Worm (Caenorhabditis elegans) whole organism, late embryonic: ENCODE results near the gene T22B2.3.

Source experiments
- K09A11.1 ChIP-seq: sonication (generic microtip); optimal IDR thresholded peaks from 2 replicates; lab custom pipeline; 2017; ENCODE audit warnings: antibody characterized with exemption, mild to moderate bottlenecking, missing genetic modification characterization, missing compliant biosample characterization; ENCODE audit not compliant: insufficient read depth
- ceh-14 ChIP-seq: sonication (generic microtip); optimal IDR thresholded peaks from 2 replicates; lab custom pipeline; 2016; ENCODE audit warnings: missing genotype, missing genetic modification characterization, missing compliant biosample characterization
- ceh-19 ChIP-seq: fragments of 200-800 bp; sonication (Bioruptor generic); optimal IDR thresholded peaks from 2 replicates; lab custom pipeline; 2018; ENCODE audit warnings: mild to moderate bottlenecking, missing genetic modification characterization, missing compliant biosample characterization
- ceh-2 ChIP-seq: sonication (generic microtip); optimal IDR thresholded peaks from 2 replicates; lab custom pipeline; 2016; ENCODE audit warnings: missing genotype, missing genetic modification characterization, missing compliant biosample characterization
- ceh-30 ChIP-seq: fragments of 150-350 bp; optimal IDR thresholded peaks from 2 replicates; lab custom pipeline; 2014; ENCODE audit warnings: missing biosample characterization, missing genetic modification characterization
- ceh-34 ChIP-seq: sonication (generic microtip); optimal IDR thresholded peaks from 2 replicates; lab custom pipeline; 2016; ENCODE audit warnings: mild to moderate bottlenecking, missing genetic modification characterization, missing compliant biosample characterization
- che-1 ChIP-seq: sonication (generic microtip); optimal IDR thresholded peaks from 2 replicates; lab custom pipeline; 2016; ENCODE audit warnings: mild to moderate bottlenecking, missing genetic modification characterization, missing compliant biosample characterization
- dmd-4 ChIP-seq: sonication (generic microtip); optimal IDR thresholded peaks from 2 replicates; lab custom pipeline; 2016; ENCODE audit warnings: borderline replicate concordance, missing genetic modification characterization, missing compliant biosample characterization
- dve-1 ChIP-seq: sonication (generic microtip); optimal IDR thresholded peaks from 2 replicates; lab custom pipeline; 2017; ENCODE audit warnings: antibody characterized with exemption, mild to moderate bottlenecking, missing genetic modification characterization, missing compliant biosample characterization
- elt-2 ChIP-seq: sonication (generic microtip); optimal IDR thresholded peaks from 2 replicates; lab custom pipeline; 2016; ENCODE audit warnings: missing genetic modification reagents, missing genetic modification characterization, missing compliant biosample characterization
- ets-4 ChIP-seq: sonication (generic microtip); optimal IDR thresholded peaks from 2 replicates; lab custom pipeline; 2016; ENCODE audit warnings: missing genetic modification characterization, missing compliant biosample characterization
- eyg-1 ChIP-seq: sonication (generic microtip); optimal IDR thresholded peaks from 2 replicates; lab custom pipeline; 2016; ENCODE audit warnings: missing genotype, missing genetic modification characterization, missing compliant biosample characterization
- fax-1 ChIP-seq: sonication (generic microtip); optimal IDR thresholded peaks from 2 replicates; lab custom pipeline; 2016; ENCODE audit warnings: missing genotype, missing genetic modification characterization, missing compliant biosample characterization
- fkh-10 ChIP-seq: fragments of 150-350 bp; optimal IDR thresholded peaks from 2 replicates; lab custom pipeline; 2014; ENCODE audit warnings: missing biosample characterization, missing genetic modification reagents, missing genetic modification characterization
- gmeb-2 ChIP-seq: sonication (generic microtip); optimal IDR thresholded peaks from 2 replicates; lab custom pipeline; 2016; ENCODE audit warnings: missing genetic modification characterization, inconsistent platforms, missing compliant biosample characterization
- hlh-15 ChIP-seq: sonication (generic microtip); optimal IDR thresholded peaks from 2 replicates; lab custom pipeline; 2016; ENCODE audit warnings: missing genetic modification characterization, missing compliant biosample characterization
- lin-11 ChIP-seq: fragments of 200-800 bp; sonication (Bioruptor generic); optimal IDR thresholded peaks from 2 replicates; lab custom pipeline; 2018; ENCODE audit warnings: mild to moderate bottlenecking, missing genetic modification characterization, missing compliant biosample characterization
- mec-3 ChIP-seq: sonication (generic microtip); optimal IDR thresholded peaks from 2 replicates; lab custom pipeline; 2016; ENCODE audit warnings: borderline replicate concordance, missing genetic modification characterization, missing compliant biosample characterization
- nfya-1 ChIP-seq: sonication (generic microtip); optimal IDR thresholded peaks from 2 replicates; lab custom pipeline; 2017; ENCODE audit warnings: missing genetic modification characterization, mild to moderate bottlenecking, missing compliant biosample characterization, antibody characterized with exemption, moderate library complexity
- nhr-232 ChIP-seq: sonication (generic microtip); optimal IDR thresholded peaks from 2 replicates; lab custom pipeline; 2016; ENCODE audit warnings: missing genetic modification characterization, missing compliant biosample characterization
- odd-2 ChIP-seq: sonication (generic microtip); optimal IDR thresholded peaks from 2 replicates; lab custom pipeline; 2017; ENCODE audit warnings: antibody characterized with exemption, mild to moderate bottlenecking, missing genetic modification characterization, missing compliant biosample characterization
- pag-3 ChIP-seq: sonication (generic microtip); optimal IDR thresholded peaks from 2 replicates; lab custom pipeline; 2016; ENCODE audit warnings: missing compliant biosample characterization, missing genetic modification characterization, borderline replicate concordance
- pat-9 ChIP-seq: fragments of 200-800 bp; sonication (Bioruptor generic); optimal IDR thresholded peaks from 2 replicates; lab custom pipeline; 2018; ENCODE audit warnings: mild to moderate bottlenecking, missing genetic modification characterization, moderate library complexity, missing compliant biosample characterization
- pax-1 ChIP-seq: fragments of 150-350 bp; optimal IDR thresholded peaks from 2 replicates; lab custom pipeline; 2014; ENCODE audit warnings: missing biosample characterization, missing genetic modification characterization
- pha-2 ChIP-seq: sonication (generic microtip); optimal IDR thresholded peaks from 2 replicates; lab custom pipeline; 2017; ENCODE audit warnings: mild to moderate bottlenecking, missing genetic modification characterization, missing compliant biosample characterization
- pqm-1 ChIP-seq: sonication (generic microtip); optimal IDR thresholded peaks from 2 replicates; lab custom pipeline; 2016; ENCODE audit warnings: missing genetic modification characterization, missing compliant biosample characterization
- ref-2 ChIP-seq: sonication (generic microtip); optimal IDR thresholded peaks from 2 replicates; lab custom pipeline; 2016; ENCODE audit warnings: missing genetic modification characterization, missing compliant biosample characterization
- rnt-1 ChIP-seq: sonication (generic microtip); optimal IDR thresholded peaks from 2 replicates; lab custom pipeline; 2016; ENCODE audit warnings: missing genetic modification characterization, missing compliant biosample characterization
- sdc-2 ChIP-seq: sonication (generic microtip); optimal IDR thresholded peaks from 2 replicates; lab custom pipeline; 2016; ENCODE audit warnings: missing genotype, missing genetic modification characterization, missing compliant biosample characterization
- sox-2 ChIP-seq: fragments of 200-800 bp; sonication (Bioruptor generic); IDR thresholded peaks from 2 replicates; pipeline ENCODE4 v1.3.6; 2022; ENCODE audit warnings: missing genetic modification reagents, missing genetic modification characterization, missing compliant biosample characterization
- syd-9 ChIP-seq: sonication (generic microtip); optimal IDR thresholded peaks from 2 replicates; lab custom pipeline; 2016; ENCODE audit warnings: mild to moderate bottlenecking, missing genetic modification characterization, moderate library complexity, missing compliant biosample characterization
- tbx-7 ChIP-seq: sonication (generic microtip); optimal IDR thresholded peaks from 2 replicates; lab custom pipeline; 2016; ENCODE audit warnings: missing genotype, missing genetic modification characterization, missing compliant biosample characterization
- ztf-16 ChIP-seq: sonication (generic microtip); optimal IDR thresholded peaks from 2 replicates; lab custom pipeline; 2017; ENCODE audit warnings: missing genetic modification characterization, missing compliant biosample characterization

T22B2.3 gene

DNA sequence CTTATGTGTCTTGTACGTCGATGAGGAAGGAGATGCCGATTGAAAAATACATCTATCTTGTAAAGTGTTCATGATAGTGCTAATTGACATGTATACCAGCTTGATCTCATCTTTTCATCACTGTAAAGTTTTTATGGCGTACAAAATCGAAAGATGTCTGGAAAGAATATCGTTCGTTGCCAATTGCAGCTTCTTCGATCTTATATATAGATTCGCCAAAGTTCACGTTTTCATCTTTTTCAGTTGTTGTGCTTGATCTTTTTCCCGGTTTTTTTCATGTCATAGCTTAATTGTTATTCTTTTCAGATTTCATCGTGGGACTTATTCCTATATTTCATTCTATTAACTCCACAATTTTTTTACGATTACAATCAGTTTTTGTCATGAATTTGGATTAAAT is 14.2 kb downstream of the T22B2.3 start, which contains the start of gene adt-3:
TSS of gene adt-3 (plus strand) at position 301 of the 400 bp plus-strand sequence.
- no peak for TF ChIP-seq ztf-16 (tag; lab: Kevin White, UChicago)
- no peak for TF ChIP-seq rnt-1 (tag; lab: Kevin White, UChicago)
- no peak for TF ChIP-seq ceh-2 (tag; lab: Kevin White, UChicago)
- no peak for TF ChIP-seq elt-2 (tag; lab: Kevin White, UChicago)
- no peak for TF ChIP-seq ref-2
- TF ChIP-seq ets-4, result no peak
- no peak for TF ChIP-seq ceh-14 (tag; lab: Kevin White, UChicago)
- no peak for TF ChIP-seq nhr-232

DNA sequence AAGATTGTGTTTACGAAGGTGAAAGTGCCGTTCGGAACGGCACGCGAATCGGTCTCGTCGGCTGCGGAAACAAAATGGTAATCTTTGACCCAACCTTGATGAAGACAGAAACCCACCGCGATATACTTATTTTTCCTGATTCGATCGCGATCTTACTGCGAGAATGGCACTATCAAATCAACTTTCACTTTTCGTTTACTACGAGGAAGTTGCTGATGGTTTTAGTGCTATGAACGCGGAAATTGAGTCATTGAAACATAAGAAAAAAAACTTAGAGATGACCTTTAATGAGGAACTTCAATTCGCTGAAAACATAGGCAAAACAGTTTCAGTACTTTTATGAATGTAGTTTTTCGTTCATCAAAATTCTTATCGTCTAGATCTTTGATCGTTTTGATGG is 15.6 kb downstream of the T22B2.3 start:
- TF ChIP-seq gmeb-2 (no peak), ceh-19 (GFP tag; lab: Kevin White, UChicago) (no peak), eyg-1 (tag; lab: Kevin White, UChicago) (no peak), hlh-15 (tag; lab: Kevin White, UChicago) (no peak), pat-9 (tag; lab: Kevin White, UChicago) (no peak), pag-3 (no peak), rnt-1 (tag; lab: Kevin White, UChicago) (no peak)

DNA sequence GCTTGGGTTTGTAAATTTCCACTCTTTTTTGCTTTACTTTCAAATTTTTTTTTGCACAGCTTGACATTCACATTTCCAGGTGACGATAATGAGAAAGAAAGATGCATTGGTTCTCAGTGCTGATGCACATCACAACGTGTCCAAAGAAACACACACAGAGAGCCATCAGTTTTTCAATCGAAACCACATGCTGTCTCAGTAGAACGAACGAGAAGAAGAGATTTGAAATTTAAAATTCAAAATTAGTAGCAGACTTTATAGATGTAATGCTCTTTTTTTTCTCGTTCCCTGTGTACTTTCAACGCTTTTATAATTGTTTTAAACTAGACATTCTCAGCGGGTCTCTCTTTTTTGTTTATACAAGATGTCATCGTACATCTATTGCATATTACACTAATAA is 20.4 kb downstream of the T22B2.3 start:
- TF ChIP-seq ceh-30 (tag; lab: Kevin White, UChicago), result no peak
- TF ChIP-seq nfya-1 (tag; lab: Kevin White, UChicago), result no peak
- TF ChIP-seq dve-1, result no peak
- TF ChIP-seq sdc-2, result no peak
- no peak for TF ChIP-seq che-1 (tag; lab: Kevin White, UChicago)
- no peak for TF ChIP-seq fax-1 (tag; lab: Kevin White, UChicago)
- no peak for TF ChIP-seq pag-3

DNA sequence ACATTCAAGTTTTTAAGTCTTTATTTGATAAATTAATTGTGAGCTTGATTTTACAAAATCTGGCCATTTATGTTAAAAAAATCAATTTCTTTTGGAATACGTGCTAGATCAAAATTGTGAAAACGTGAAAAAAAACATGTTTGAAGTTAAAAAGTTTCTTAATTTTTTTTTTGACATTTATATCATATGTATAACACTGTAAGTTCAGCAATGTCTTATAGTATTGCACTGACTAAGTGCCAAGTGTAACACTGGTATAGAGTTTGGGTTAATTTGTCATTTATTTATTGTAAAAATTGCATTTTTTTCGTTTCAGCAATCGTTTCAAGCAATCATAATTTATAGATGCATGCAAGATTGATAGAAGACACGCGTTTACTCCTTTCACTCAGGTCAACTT is 20.8 kb downstream of the T22B2.3 start:
- TF ChIP-seq ceh-19 (GFP tag; lab: Kevin White, UChicago) (no peak), tbx-7 (tag; lab: Kevin White, UChicago) (no peak), hlh-15 (tag; lab: Kevin White, UChicago) (no peak), pha-2 (tag; lab: Kevin White, UChicago) (no peak), ceh-34 (tag; lab: Kevin White, UChicago) (no peak), fkh-10 (GFP tag; lab: Kevin White, UChicago) (no peak), sox-2 (GFP tag; lab: Robert Waterston, UW) (no peak), ztf-16 (tag; lab: Kevin White, UChicago) (no peak), odd-2 (tag; lab: Kevin White, UChicago) (no peak), elt-2 (tag; lab: Kevin White, UChicago) (no peak), lin-11 (tag; lab: Kevin White, UChicago) (no peak), ceh-2 (tag; lab: Kevin White, UChicago) (no peak), ceh-14 (tag; lab: Kevin White, UChicago) (no peak), nhr-232 (no peak)

DNA sequence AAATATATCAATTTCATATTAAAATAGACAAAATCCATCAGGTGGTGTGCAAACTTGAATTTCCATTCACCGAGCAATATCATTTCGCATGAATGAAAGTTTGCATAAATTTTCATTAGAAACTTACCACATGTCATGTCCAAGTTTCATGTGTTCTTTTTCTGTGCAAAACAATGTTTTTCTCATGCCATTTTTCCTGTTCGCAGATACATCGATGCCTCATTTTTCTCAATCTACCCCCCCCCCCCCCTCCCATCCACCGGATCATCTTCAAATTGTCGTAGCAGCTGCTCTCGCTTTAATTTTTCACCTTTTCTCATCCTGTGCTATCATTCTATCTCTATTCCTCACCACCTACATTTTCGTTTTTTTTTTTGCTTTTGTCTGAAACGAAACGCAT is 21.8 kb downstream of the T22B2.3 start, which contains the start of gene T19D2.3:
TSS of gene T19D2.3 (plus strand) at position 301 of the 400 bp plus-strand sequence.
- TF ChIP-seq che-1 (tag; lab: Kevin White, UChicago), result no peak
- TF ChIP-seq tbx-7 (tag; lab: Kevin White, UChicago), result no peak

DNA sequence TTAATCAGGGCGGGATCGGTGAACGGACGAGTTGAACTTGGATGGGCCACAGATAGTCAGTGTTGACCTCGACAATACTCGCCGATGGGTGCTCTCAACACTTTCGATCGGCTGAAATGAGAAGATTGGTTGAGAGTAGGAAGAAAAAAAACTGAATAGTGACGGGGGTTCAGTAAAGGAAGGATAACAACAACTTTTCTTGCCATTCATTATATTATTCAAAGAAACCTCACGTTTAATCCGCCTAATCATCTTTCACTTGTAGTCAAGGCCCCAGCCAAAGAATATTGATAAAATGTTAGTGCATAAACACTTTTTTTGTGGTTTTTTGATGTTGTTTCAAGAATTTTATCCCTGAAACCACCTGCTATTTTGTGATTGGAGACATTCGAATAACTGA is 25.2 kb downstream of the T22B2.3 start, which contains the start of gene T19D2.13:
TSS of gene T19D2.13 (minus strand) at position 101 of the 400 bp plus-strand sequence.
- TF ChIP-seq pqm-1 (tag; lab: Kevin White, UChicago) (no peak), mec-3 (tag; lab: Kevin White, UChicago) (no peak), syd-9 (tag; lab: Kevin White, UChicago) (no peak), dmd-4 (tag; lab: Kevin White, UChicago) (no peak), ceh-34 (tag; lab: Kevin White, UChicago) (no peak), pax-1 (tag; lab: Kevin White, UChicago) (no peak), sox-2 (GFP tag; lab: Robert Waterston, UW) (no peak), K09A11.1 (tag; lab: Kevin White, UChicago) (no peak)
